Fruit fly (Drosophila melanogaster) whole organism, embryonic: ENCODE data around the gene CNMa.

ENCODE experiments used
- Antp ChIP-seq: fragments of 200-800 bp; sonication (Bioruptor generic); optimal IDR thresholded peaks from 3 replicates; lab custom pipeline; 2016; ENCODE audit warnings: missing biosample characterization, missing genetic modification characterization
- Asciz ChIP-seq: fragments of 200-800 bp; sonication (Bioruptor generic); optimal IDR thresholded peaks from 2 replicates; lab custom pipeline; 2017; ENCODE audit warnings: missing biosample characterization, mild to moderate bottlenecking, missing genetic modification characterization, missing genetic modification reagents
- C15 ChIP-seq: fragments of 200-800 bp; sonication (Bioruptor generic); IDR thresholded peaks from 3 replicates; pipeline ENCODE4 v1.3.6; 2022; ENCODE audit warnings: missing biosample characterization, missing genetic modification characterization
- CG10147 ChIP-seq: fragments of 200-800 bp; sonication (Bioruptor generic); optimal IDR thresholded peaks from 2 replicates; lab custom pipeline; 2019; ENCODE audit warnings: missing biosample characterization, mild to moderate bottlenecking, missing genetic modification characterization, moderate library complexity
- CG10209 ChIP-seq: fragments of 200-800 bp; sonication (Bioruptor generic); optimal IDR thresholded peaks from 3 replicates; lab custom pipeline; 2017; ENCODE audit warnings: missing biosample characterization, mild to moderate bottlenecking, missing genetic modification characterization, missing genetic modification reagents
- CG10959 ChIP-seq: fragments of 200-800 bp; sonication (Bioruptor generic); IDR thresholded peaks from 2 replicates; pipeline ENCODE4 v1.3.6; 2022; ENCODE audit warnings: missing biosample characterization, missing genetic modification characterization
- CG12104 ChIP-seq: fragments of 200-800 bp; sonication (Bioruptor generic); optimal IDR thresholded peaks from 3 replicates; lab custom pipeline; 2016; ENCODE audit warnings: missing biosample characterization, missing genetic modification characterization
- CG12659 ChIP-seq: fragments of 200-800 bp; sonication (Bioruptor generic); optimal IDR thresholded peaks from 3 replicates; lab custom pipeline; 2017; ENCODE audit warnings: mild to moderate bottlenecking, missing biosample characterization, missing genetic modification reagents, missing genetic modification characterization
- CG13775 ChIP-seq: fragments of 200-800 bp; sonication (Bioruptor generic); optimal IDR thresholded peaks from 3 replicates; lab custom pipeline; 2017; ENCODE audit warnings: missing biosample characterization, mild to moderate bottlenecking, missing genetic modification characterization
- CG13894 ChIP-seq: fragments of 200-800 bp; sonication (Bioruptor generic); optimal IDR thresholded peaks from 3 replicates; lab custom pipeline; 2018; ENCODE audit warnings: missing biosample characterization, mild to moderate bottlenecking, missing genetic modification characterization, moderate library complexity
- CG14965 ChIP-seq: fragments of 200-800 bp; sonication (Bioruptor generic); optimal IDR thresholded peaks from 2 replicates; lab custom pipeline; 2016; ENCODE audit warnings: missing biosample characterization, missing genetic modification characterization, borderline replicate concordance
- CG16815 ChIP-seq: fragments of 200-800 bp; sonication (Bioruptor generic); optimal IDR thresholded peaks from 3 replicates; lab custom pipeline; 2017; ENCODE audit warnings: missing biosample characterization, mild to moderate bottlenecking, missing genetic modification characterization
- CG18262 ChIP-seq: fragments of 200-800 bp; optimal IDR thresholded peaks from 3 replicates; lab custom pipeline; 2019; ENCODE audit warnings: missing biosample characterization, mild to moderate bottlenecking, missing genetic modification characterization, moderate library complexity
- CG18619 ChIP-seq: fragments of 200-800 bp; sonication (Bioruptor generic); optimal IDR thresholded peaks from 3 replicates; lab custom pipeline; 2017; ENCODE audit warnings: missing biosample characterization, mild to moderate bottlenecking, missing genetic modification characterization
- CG32772 ChIP-seq: fragments of 200-800 bp; sonication (Bioruptor generic); IDR thresholded peaks from 2 replicates; pipeline ENCODE4 v1.3.6; 2022; ENCODE audit warnings: missing biosample characterization, missing genetic modification characterization
- CG33557 ChIP-seq: fragments of 200-800 bp; sonication (Bioruptor generic); optimal IDR thresholded peaks from 2 replicates; lab custom pipeline; 2019; ENCODE audit warnings: missing biosample characterization, mild to moderate bottlenecking, missing genetic modification characterization, moderate library complexity
- CG5180 ChIP-seq: fragments of 200-800 bp; sonication (Bioruptor generic); optimal IDR thresholded peaks from 3 replicates; lab custom pipeline; 2017; ENCODE audit warnings: missing biosample characterization, missing genetic modification characterization, mild to moderate bottlenecking, moderate library complexity, missing genetic modification reagents
- CG7556 ChIP-seq: fragments of 200-800 bp; sonication (Bioruptor generic); optimal IDR thresholded peaks from 2 replicates; lab custom pipeline; 2017; ENCODE audit warnings: missing biosample characterization, mild to moderate bottlenecking, missing genetic modification characterization
- CG9727 ChIP-seq: fragments of 200-800 bp; sonication (Bioruptor generic); optimal IDR thresholded peaks from 3 replicates; lab custom pipeline; 2017; ENCODE audit warnings: missing biosample characterization, mild to moderate bottlenecking, missing genetic modification characterization
- CG9876 ChIP-seq: fragments of 200-800 bp; sonication (Bioruptor generic); optimal IDR thresholded peaks from 2 replicates; lab custom pipeline; 2016; ENCODE audit warnings: missing biosample characterization, missing genetic modification characterization
- CHES-1-like ChIP-seq: fragments of 200-800 bp; sonication (Bioruptor generic); optimal IDR thresholded peaks from 2 replicates; lab custom pipeline; 2016; ENCODE audit warnings: missing biosample characterization, missing genetic modification characterization
- Chrac-16 ChIP-seq: fragments of 200-800 bp; sonication (Bioruptor generic); optimal IDR thresholded peaks from 3 replicates; lab custom pipeline; 2016; ENCODE audit warnings: missing biosample characterization, missing genetic modification characterization
- Ets65A ChIP-seq: fragments of 200-800 bp; sonication (Bioruptor generic); peaks from one replicate; lab custom pipeline; 2016; ENCODE audit warnings: missing biosample characterization, missing genetic modification characterization
- Fer2 ChIP-seq: fragments of 200-800 bp; sonication (Bioruptor generic); optimal IDR thresholded peaks from 2 replicates; lab custom pipeline; 2018; ENCODE audit warnings: missing biosample characterization, mild to moderate bottlenecking, missing genetic modification characterization, moderate library complexity
- NfI ChIP-seq: fragments of 200-800 bp; sonication (Bioruptor generic); optimal IDR thresholded peaks from 3 replicates; lab custom pipeline; 2018; ENCODE audit warnings: missing biosample characterization, mild to moderate bottlenecking, missing genetic modification characterization, moderate library complexity
- Oli ChIP-seq: fragments of 200-800 bp; sonication (Bioruptor generic); optimal IDR thresholded peaks from 2 replicates; lab custom pipeline; 2018; ENCODE audit warnings: missing biosample characterization, mild to moderate bottlenecking, missing genetic modification characterization, moderate library complexity
- Side ChIP-seq: fragments of 200-800 bp; sonication (Bioruptor generic); optimal IDR thresholded peaks from 2 replicates; lab custom pipeline; 2016; ENCODE audit warnings: missing biosample characterization, missing genetic modification characterization
- Ssrp ChIP-seq: fragments of 200-800 bp; sonication (Bioruptor generic); optimal IDR thresholded peaks from 2 replicates; lab custom pipeline; 2018; ENCODE audit warnings: missing biosample characterization, mild to moderate bottlenecking, missing genetic modification characterization, moderate library complexity
- Trl ChIP-seq, 3 experiments: fragments of >200 bp in 2 of 3; fragments of 200-800 bp in 1 of 3; sonication (Bioruptor generic) in 1 of 3; optimal IDR thresholded peaks; 2 replicates in 1 of 3; 3 replicates in 2 of 3; lab custom pipeline; 2016 to 2017; ENCODE audit warnings: missing biosample characterization in 1 of 3, missing genetic modification characterization in 1 of 3
- aop ChIP-seq: fragments of 200-800 bp; sonication (Bioruptor generic); IDR thresholded peaks from 2 replicates; pipeline ENCODE4 v1.3.6; 2022; ENCODE audit warnings: missing biosample characterization, missing genetic modification characterization
- cad ChIP-seq: fragments of >200 bp; optimal IDR thresholded peaks from 2 replicates; lab custom pipeline; 2017; ENCODE audit warnings: missing biosample characterization, missing genetic modification characterization
- crol ChIP-seq: fragments of 200-800 bp; sonication (Bioruptor generic); IDR thresholded peaks from 2 replicates; pipeline ENCODE4 v1.3.6; 2022; ENCODE audit warnings: missing biosample characterization, missing genetic modification characterization
- cwo ChIP-seq: fragments of 200-800 bp; sonication (Bioruptor generic); optimal IDR thresholded peaks from 3 replicates; lab custom pipeline; 2017; ENCODE audit warnings: missing biosample characterization, missing genetic modification characterization, mild to moderate bottlenecking, moderate library complexity, missing genetic modification reagents
- en ChIP-seq: fragments of 200-800 bp; sonication (Bioruptor generic); optimal IDR thresholded peaks from 2 replicates; lab custom pipeline; 2016; ENCODE audit warnings: missing biosample characterization, missing genetic modification characterization
- fd102C ChIP-seq: fragments of 200-800 bp; sonication (Bioruptor generic); optimal IDR thresholded peaks from 2 replicates; lab custom pipeline; 2018; ENCODE audit warnings: missing biosample characterization, mild to moderate bottlenecking, missing genetic modification characterization, moderate library complexity
- fru ChIP-seq: fragments of >200 bp; optimal IDR thresholded peaks from 2 replicates; lab custom pipeline; 2017
- gem ChIP-seq: fragments of 200-800 bp; sonication (Bioruptor generic); optimal IDR thresholded peaks from 2 replicates; lab custom pipeline; 2019; ENCODE audit warnings: missing biosample characterization, mild to moderate bottlenecking, missing genetic modification characterization, moderate library complexity
- hkb ChIP-seq, 2 experiments: fragments of 200-800 bp in 1 of 2; fragments of >200 bp in 1 of 2; sonication (Bioruptor generic) in 1 of 2; IDR thresholded peaks in 1 of 2; optimal IDR thresholded peaks in 1 of 2; 2 replicates each; pipeline versions ENCODE4 v1.3.6 to Lab custom; 2017 to 2022; ENCODE audit warnings: missing biosample characterization in 1 of 2, missing genetic modification characterization in 1 of 2
- jing ChIP-seq: fragments of 200-800 bp; sonication (Bioruptor generic); optimal IDR thresholded peaks from 2 replicates; lab custom pipeline; 2018; ENCODE audit warnings: missing biosample characterization, mild to moderate bottlenecking, missing genetic modification characterization
- nau ChIP-seq: fragments of 200-800 bp; sonication (Bioruptor generic); optimal IDR thresholded peaks from 3 replicates; lab custom pipeline; 2017; ENCODE audit warnings: missing biosample characterization, mild to moderate bottlenecking, missing genetic modification characterization, missing genetic modification reagents
- nerfin-1 ChIP-seq: fragments of 200-800 bp; sonication (Bioruptor generic); optimal IDR thresholded peaks from 3 replicates; lab custom pipeline; 2019; ENCODE audit warnings: missing biosample characterization, mild to moderate bottlenecking, missing genetic modification characterization, moderate library complexity
- oc ChIP-seq: fragments of 200-800 bp; sonication (Bioruptor generic); optimal IDR thresholded peaks from 2 replicates; lab custom pipeline; 2018; ENCODE audit warnings: missing biosample characterization, mild to moderate bottlenecking, missing genetic modification characterization, moderate library complexity
- pnt ChIP-seq: fragments of 200-800 bp; sonication (Bioruptor generic); optimal IDR thresholded peaks from 3 replicates; lab custom pipeline; 2016; ENCODE audit warnings: missing biosample characterization, missing genetic modification characterization
- sc ChIP-seq, 3 experiments: fragments of >200 bp in 2 of 3; fragments of 200-800 bp in 1 of 3; sonication (Bioruptor generic) in 1 of 3; optimal IDR thresholded peaks; 2 replicates in 2 of 3; 3 replicates in 1 of 3; lab custom pipeline; 2017; ENCODE audit warnings: mild to moderate bottlenecking in 1 of 3, missing biosample characterization in 1 of 3, missing genetic modification characterization in 1 of 3, missing genetic modification reagents in 1 of 3
- stc ChIP-seq: fragments of 200-800 bp; sonication (Bioruptor generic); IDR thresholded peaks from 2 replicates; pipeline ENCODE4 v1.3.6; 2022; ENCODE audit warnings: missing biosample characterization, missing genetic modification characterization
- sug ChIP-seq: fragments of 200-800 bp; optimal IDR thresholded peaks from 2 replicates; lab custom pipeline; 2019; ENCODE audit warnings: missing biosample characterization, mild to moderate bottlenecking, missing genetic modification characterization, moderate library complexity
- tap ChIP-seq: fragments of 200-800 bp; optimal IDR thresholded peaks from 3 replicates; lab custom pipeline; 2019; ENCODE audit warnings: missing biosample characterization, mild to moderate bottlenecking, missing genetic modification characterization, moderate library complexity
- tin ChIP-seq: fragments of 200-800 bp; sonication (Bioruptor generic); optimal IDR thresholded peaks from 3 replicates; lab custom pipeline; 2016; ENCODE audit warnings: missing biosample characterization, missing genetic modification characterization
- wor ChIP-seq: fragments of 200-800 bp; sonication (Bioruptor generic); IDR thresholded peaks from 2 replicates; pipeline ENCODE4 v1.3.6; 2022; ENCODE audit warnings: missing biosample characterization, missing genetic modification characterization

Gene CNMa

dm6 chr3L:1876215-1876625, 20.8 kb upstream of the CNMa start, which contains the start of gene dre4 (continued):
- TF ChIP-seq CG12104 (GFP tag; lab: Kevin White, UChicago) (peak; percentile 9), CG14965 (GFP tag; lab: Kevin White, UChicago) (no peak), sug (tag; lab: Kevin White, UChicago) (no peak), nau (no peak), CG33557 (GFP tag; lab: Kevin White, UChicago) (no peak), CHES-1-like (peak; percentile 94), tin (GFP tag; lab: Kevin White, UChicago) (peak; percentile 73), gem (peak; percentile 80), jing (peak; percentile 23), hkb (optimal IDR thresholded peaks at IDR 0.05; lab: Kevin White, UChicago) (no peak), hkb (GFP tag; IDR thresholded peaks at IDR 0.05; lab: Robert Waterston, UW) (peak; percentile 84), sc (optimal IDR thresholded peaks at IDR 0.05; lab: Kevin White, UChicago) (no peak), sc (GFP tag; optimal IDR thresholded peaks at IDR 0.05; lab: Kevin White, UChicago) (peak; percentile 12), CG10209 (GFP tag; lab: Kevin White, UChicago) (peak; percentile 70), crol (peak; percentile 24; the same call in 1 of the 2 replicates), oc (tag; lab: Kevin White, UChicago) (peak; percentile 39), nerfin-1 (tag; lab: Kevin White, UChicago) (peak; percentile 94), CG9876 (GFP tag; lab: Kevin White, UChicago) (peak; percentile 18), wor (GFP tag; lab: Robert Waterston, UW) (no peak), CG10959 (GFP tag; lab: Robert Waterston, UW) (peak; percentile 31; the same call in 1 of the 2 replicates), C15 (no peak), NfI (GFP tag; lab: Kevin White, UChicago) (peak; percentile 42), Chrac-16 (peak; percentile 70), Asciz (peak; percentile 62), fru (no peak), aop (GFP tag; lab: Robert Waterston, UW) (0 out of 2 replicates have a peak, but pooled peaks have one; percentile 26), CG32772 (GFP tag; lab: Robert Waterston, UW) (no peak), CG7556 (GFP tag; lab: Kevin White, UChicago) (peak; percentile 66), CG12659 (GFP tag; lab: Kevin White, UChicago) (peak; percentile 86), Fer2 (tag; lab: Kevin White, UChicago) (peak; percentile 5), CG13775 (GFP tag; lab: Kevin White, UChicago) (peak; percentile 65), pnt (peak; percentile 45), CG18619 (GFP tag; lab: Kevin White, UChicago) (peak; percentile 35), cwo (peak; percentile 9), CG9727 (GFP tag; lab: Kevin White, UChicago) (peak; percentile 49), CG16815 (peak; percentile 10), Trl (optimal IDR thresholded peaks at IDR 0.05; lab: Kevin White, UChicago) (no peak), Trl (GFP tag; optimal IDR thresholded peaks at IDR 0.05; lab: Kevin White, UChicago) (peak; percentile 61), tap (tag; lab: Kevin White, UChicago) (peak; percentile 35), stc (peak; percentile 45; the same call in 1 of the 2 replicates), Ets65A (GFP tag; lab: Kevin White, UChicago) (peak; percentile 89), fd102C (peak; percentile 37), CG18262 (tag; lab: Kevin White, UChicago) (peak; percentile 70), CG13894 (tag; lab: Kevin White, UChicago) (peak; percentile 49), CG10147 (GFP tag; lab: Kevin White, UChicago) (peak; percentile 66), CG5180 (no peak), Ssrp (tag; lab: Kevin White, UChicago) (peak; percentile 54), cad (GFP tag; lab: Kevin White, UChicago) (no peak), Antp (GFP tag; lab: Kevin White, UChicago) (peak; percentile 28), Side (GFP tag; lab: Kevin White, UChicago) (peak; percentile 68), en (GFP tag; lab: Kevin White, UChicago) (peak; percentile 44), Oli (tag; lab: Kevin White, UChicago) (peak; percentile 63)
